Worm (Caenorhabditis elegans) whole organism, L4 larva: ENCODE measurements around the gene C02G6.2.
A peak's percentile ranks its signal among the peaks of the same experiment; 100 is the strongest.

ENCODE experiments used
- F10B5.3 ChIP-seq: sonication (generic microtip); optimal IDR thresholded peaks from 2 replicates; lab custom pipeline; 2016; ENCODE audit warnings: mild to moderate bottlenecking, missing genetic modification characterization, missing compliant biosample characterization
- F26F4.8 ChIP-seq: fragments of 200-800 bp; sonication (Bioruptor generic); conservative IDR thresholded peaks from 2 replicates; pipeline ENCODE4 v1.3.6; 2022; ENCODE audit warnings: missing genetic modification characterization, missing compliant biosample characterization
- F49E8.2 ChIP-seq: sonication (generic microtip); optimal IDR thresholded peaks from 2 replicates; lab custom pipeline; 2016; ENCODE audit warnings: missing compliant biosample characterization, mild to moderate bottlenecking, missing genetic modification characterization, borderline replicate concordance
- R02D3.7 ChIP-seq: fragments of 150-350 bp; sonication (generic microtip); optimal IDR thresholded peaks from 3 replicates; lab custom pipeline; 2014; ENCODE audit warnings: missing biosample characterization, missing genetic modification characterization
- T20F7.1 ChIP-seq: fragments of 200-800 bp; sonication (Bioruptor generic); optimal IDR thresholded peaks from 2 replicates; lab custom pipeline; 2018; ENCODE audit warnings: mild to moderate bottlenecking, missing genetic modification characterization, missing compliant biosample characterization
- T26A8.4 ChIP-seq: fragments of 200-800 bp; sonication (Bioruptor generic); IDR thresholded peaks from 2 replicates; pipeline ENCODE4 v1.3.6; 2022; ENCODE audit warnings: missing genetic modification characterization, missing compliant biosample characterization
- Y105C5A.15 ChIP-seq: fragments of 200-800 bp; sonication (Bioruptor generic); IDR thresholded peaks from 2 replicates; pipeline ENCODE4 v1.3.6; 2022; ENCODE audit warnings: missing genetic modification characterization, missing compliant biosample characterization
- ZK337.2 ChIP-seq: fragments of 200-800 bp; sonication (Bioruptor generic); IDR thresholded peaks from 2 replicates; pipeline ENCODE4 v1.3.6; 2022; ENCODE audit warnings: missing genetic modification reagents, missing genetic modification characterization, missing compliant biosample characterization
- aha-1 ChIP-seq: fragments of 150-350 bp; peaks from one replicate; lab custom pipeline; 2014; ENCODE audit warnings: missing biosample characterization, missing genetic modification characterization
- ceh-20 ChIP-seq: fragments of 200-800 bp; sonication (Bioruptor generic); IDR thresholded peaks from 2 replicates; pipeline ENCODE4 v1.3.6; 2022; ENCODE audit warnings: missing genetic modification reagents, missing genetic modification characterization, missing compliant biosample characterization
- ceh-28 ChIP-seq: fragments of 150-350 bp; optimal IDR thresholded peaks from 2 replicates; lab custom pipeline; 2014; ENCODE audit warnings: missing biosample characterization, missing genetic modification reagents, missing genetic modification characterization
- ctbp-1 ChIP-seq: fragments of 200-800 bp; sonication (Bioruptor generic); IDR thresholded peaks from 2 replicates; pipeline ENCODE4 v1.3.6; 2022; ENCODE audit warnings: missing genetic modification reagents, missing genetic modification characterization, missing compliant biosample characterization
- daf-16 ChIP-seq, 3 experiments: sonication (generic microtip); optimal IDR thresholded peaks; 2 replicates each; lab custom pipeline; 2016 to 2017; ENCODE audit warnings: missing genetic modification characterization in 3 of 3, missing genetic modification reagents in 3 of 3, mild to moderate bottlenecking in 2 of 3, missing compliant biosample characterization in 2 of 3, missing biosample characterization in 1 of 3, moderate library complexity in 1 of 3
- daf-8 ChIP-seq: fragments of 200-800 bp; sonication (Bioruptor generic); IDR thresholded peaks from 2 replicates; pipeline ENCODE4 v1.3.6; 2022; ENCODE audit warnings: missing genetic modification characterization, missing compliant biosample characterization
- dmd-6 ChIP-seq: fragments of 200-800 bp; sonication (Bioruptor generic); IDR thresholded peaks from 2 replicates; pipeline ENCODE4 v1.3.6; 2022; ENCODE audit warnings: missing genetic modification reagents, missing genetic modification characterization, missing compliant biosample characterization
- duxl-1 ChIP-seq: sonication (generic microtip); optimal IDR thresholded peaks from 2 replicates; lab custom pipeline; 2016; ENCODE audit warnings: mild to moderate bottlenecking, missing genetic modification characterization, moderate library complexity, missing compliant biosample characterization; ENCODE audit not compliant: poor library complexity
- dve-1 ChIP-seq: sonication (generic microtip); optimal IDR thresholded peaks from 2 replicates; lab custom pipeline; 2017; ENCODE audit warnings: antibody characterized with exemption, mild to moderate bottlenecking, missing genetic modification characterization, missing compliant biosample characterization; ENCODE audit not compliant: insufficient read depth
- hif-1 ChIP-seq, 2 experiments: sonication (generic microtip); optimal IDR thresholded peaks; 2 replicates each; lab custom pipeline; 2016 to 2017; ENCODE audit warnings: missing compliant biosample characterization in 2 of 2, missing genetic modification characterization in 2 of 2, missing genetic modification reagents in 2 of 2, missing genotype in 2 of 2, mild to moderate bottlenecking in 1 of 2
- hlh-11 ChIP-seq: fragments of 200-800 bp; sonication (Bioruptor generic); optimal IDR thresholded peaks from 2 replicates; lab custom pipeline; 2018; ENCODE audit warnings: mild to moderate bottlenecking, missing genetic modification characterization, missing compliant biosample characterization
- hlh-30 ChIP-seq: sonication (generic microtip); optimal IDR thresholded peaks from 2 replicates; lab custom pipeline; 2017; ENCODE audit warnings: antibody characterized with exemption, mild to moderate bottlenecking, missing genetic modification characterization, missing compliant biosample characterization; ENCODE audit not compliant: insufficient read depth
- jun-1 ChIP-seq: fragments of 150-350 bp; optimal IDR thresholded peaks from 2 replicates; lab custom pipeline; 2014; ENCODE audit warnings: missing biosample characterization, missing genetic modification reagents, missing genetic modification characterization
- lin-1 ChIP-seq: fragments of 200-800 bp; sonication (Bioruptor generic); IDR thresholded peaks from 2 replicates; pipeline ENCODE4 v1.3.6; 2022; ENCODE audit warnings: missing genetic modification reagents, missing genetic modification characterization, missing compliant biosample characterization
- lin-13 ChIP-seq: fragments of 150-350 bp; optimal IDR thresholded peaks from 2 replicates; lab custom pipeline; 2014; ENCODE audit warnings: missing biosample characterization, missing genetic modification reagents, missing genetic modification characterization
- lin-29 ChIP-seq: fragments of 200-800 bp; sonication (Bioruptor generic); IDR thresholded peaks from 2 replicates; pipeline ENCODE4 v1.3.6; 2022; ENCODE audit warnings: missing genetic modification reagents, missing genetic modification characterization, missing compliant biosample characterization
- lir-3 ChIP-seq: sonication (generic microtip); optimal IDR thresholded peaks from 2 replicates; lab custom pipeline; 2016; ENCODE audit warnings: mild to moderate bottlenecking, missing genetic modification characterization, missing compliant biosample characterization
- madf-9 ChIP-seq: fragments of 200-800 bp; sonication (Bioruptor generic); conservative IDR thresholded peaks from 2 replicates; pipeline ENCODE4 v1.3.6; 2022; ENCODE audit warnings: missing genetic modification reagents, missing genetic modification characterization, missing compliant biosample characterization
- mdl-1 ChIP-seq, 2 experiments: fragments of 150-350 bp in 1 of 2; sonication (generic microtip) in 1 of 2; optimal IDR thresholded peaks; 2 replicates each; lab custom pipeline; 2014 to 2017; ENCODE audit warnings: missing biosample characterization in 2 of 2, missing genetic modification characterization in 2 of 2
- mdt-29 ChIP-seq: fragments of 200-800 bp; sonication (Bioruptor generic); IDR thresholded peaks from 2 replicates; pipeline ENCODE4 v1.3.6; 2022; ENCODE audit warnings: missing genetic modification reagents, missing genetic modification characterization, missing compliant biosample characterization
- mxl-2 ChIP-seq: fragments of 200-800 bp; sonication (Bioruptor generic); conservative IDR thresholded peaks from 2 replicates; pipeline ENCODE4 v1.3.6; 2022; ENCODE audit warnings: missing genetic modification reagents, missing genetic modification characterization, missing compliant biosample characterization
- mxl-3 ChIP-seq: fragments of 200-800 bp; sonication (Bioruptor generic); optimal IDR thresholded peaks from 2 replicates; lab custom pipeline; 2018; ENCODE audit warnings: mild to moderate bottlenecking, missing genetic modification characterization, missing compliant biosample characterization
- nhr-111 ChIP-seq: fragments of 200-800 bp; sonication (Bioruptor generic); optimal IDR thresholded peaks from 2 replicates; lab custom pipeline; 2018; ENCODE audit warnings: mild to moderate bottlenecking, missing genetic modification characterization, missing compliant biosample characterization
- nhr-25 ChIP-seq: sonication (generic microtip); optimal IDR thresholded peaks from 2 replicates; lab custom pipeline; 2017; ENCODE audit warnings: missing genetic modification characterization, mild to moderate bottlenecking, missing compliant biosample characterization, antibody characterized with exemption, moderate library complexity, borderline replicate concordance; ENCODE audit not compliant: insufficient read depth
- nhr-28 ChIP-seq: fragments of 150-350 bp; optimal IDR thresholded peaks from 2 replicates; lab custom pipeline; 2014; ENCODE audit warnings: missing biosample characterization, missing genetic modification characterization
- nhr-42 ChIP-seq: fragments of 200-800 bp; sonication (Bioruptor generic); IDR thresholded peaks from 2 replicates; pipeline ENCODE4 v1.3.6; 2022; ENCODE audit warnings: missing genetic modification characterization, missing compliant biosample characterization
- php-3 ChIP-seq: fragments of 200-800 bp; sonication (Bioruptor generic); IDR thresholded peaks from 2 replicates; pipeline ENCODE4 v1.3.6; 2022; ENCODE audit warnings: missing genetic modification reagents, missing genetic modification characterization, missing compliant biosample characterization
- snpc-4 ChIP-seq: fragments of 150-350 bp; optimal IDR thresholded peaks from 2 replicates; lab custom pipeline; 2014; ENCODE audit warnings: missing biosample characterization, missing genetic modification characterization
- tag-97 ChIP-seq: fragments of 200-800 bp; sonication (Bioruptor generic); IDR thresholded peaks from 2 replicates; pipeline ENCODE4 v1.3.6; 2022; ENCODE audit warnings: missing genetic modification characterization, missing compliant biosample characterization
- unc-62 ChIP-seq, 3 experiments: fragments of 150-350 bp in 1 of 3; sonication (generic microtip); optimal IDR thresholded peaks in 2 of 3; peaks in 1 of 3; 1 replicate in 1 of 3; 2 replicates in 2 of 3; lab custom pipeline; 2014 to 2017; ENCODE audit warnings: missing biosample characterization in 3 of 3, missing genetic modification characterization in 3 of 3, missing genetic modification reagents in 3 of 3, missing genotype in 1 of 3
- vab-7 ChIP-seq: fragments of 200-800 bp; sonication (Bioruptor generic); IDR thresholded peaks from 2 replicates; pipeline ENCODE4 v1.3.6; 2022; ENCODE audit warnings: missing genetic modification reagents, missing genetic modification characterization, missing compliant biosample characterization
- zfp-3 ChIP-seq: fragments of 200-800 bp; sonication (Bioruptor generic); conservative IDR thresholded peaks from 2 replicates; pipeline ENCODE4 v1.3.6; 2022; ENCODE audit warnings: missing genetic modification reagents, missing genetic modification characterization, missing compliant biosample characterization
- zip-11 ChIP-seq: fragments of 200-800 bp; sonication (Bioruptor generic); IDR thresholded peaks from 2 replicates; pipeline ENCODE4 v1.3.6; 2022; ENCODE audit warnings: missing genetic modification characterization, missing compliant biosample characterization
- zip-2 ChIP-seq: fragments of 150-350 bp; optimal IDR thresholded peaks from 2 replicates; lab custom pipeline; 2014; ENCODE audit warnings: missing biosample characterization, missing genetic modification characterization

The C02G6.2 gene

DNA sequence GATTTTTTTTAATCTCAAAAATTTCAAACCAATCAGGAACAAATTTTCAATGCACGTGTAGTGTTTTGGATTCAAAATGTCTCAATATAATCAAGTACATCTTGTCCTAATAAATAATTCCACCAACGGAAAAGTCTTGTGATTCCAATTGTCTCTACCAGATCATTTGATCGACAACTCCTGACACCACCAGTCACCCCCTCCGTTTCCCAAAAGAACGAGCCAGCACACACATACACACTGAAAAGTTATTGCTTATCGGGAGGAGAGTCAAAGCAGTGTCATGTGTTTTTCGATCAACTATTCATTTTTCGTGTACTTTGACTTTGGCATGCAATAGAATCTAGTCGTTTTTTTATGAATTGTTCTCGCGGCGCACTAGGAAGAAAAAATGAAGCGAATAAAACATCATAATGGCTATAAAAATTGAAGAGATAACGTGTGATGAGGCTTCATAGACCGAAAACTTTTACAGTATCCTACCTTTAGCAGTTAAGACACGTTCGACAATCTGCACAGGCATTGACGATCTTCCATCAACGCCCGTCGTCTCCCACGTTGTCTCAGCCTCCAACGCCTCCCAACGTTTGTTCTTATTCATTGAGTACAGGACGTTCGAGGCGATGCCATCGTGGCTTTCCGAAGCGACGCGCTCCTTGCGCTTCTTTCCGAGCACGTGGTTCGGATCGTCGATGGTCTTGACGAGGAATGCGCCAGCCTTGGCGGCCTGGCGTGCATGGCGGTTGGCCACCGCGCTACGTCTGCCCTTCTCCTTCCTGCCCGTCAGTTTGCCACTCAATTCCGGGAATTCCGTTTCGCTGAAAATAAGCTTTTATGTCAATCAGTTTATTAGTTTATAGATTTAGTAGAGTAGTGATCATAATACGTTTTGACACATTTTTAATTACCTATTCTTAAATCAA lies 28.2 kb upstream of the C02G6.2 start (continued):
- TF ChIP-seq ctbp-1 (GFP tag; lab: Robert Waterston, UW) (no peak), nhr-111 (no peak), mxl-2 (0 out of 2 replicates have a peak, but pooled peaks have one; percentile 4), zip-11 (GFP tag; lab: Robert Waterston, UW) (no peak), dmd-6 (GFP tag; lab: Robert Waterston, UW) (peak; percentile 78), madf-9 (GFP tag; lab: Robert Waterston, UW) (0 out of 2 replicates have a peak, but pooled peaks have one; percentile 15), snpc-4 (tag; lab: Kevin White, UChicago) (no peak), daf-8 (GFP tag; lab: Robert Waterston, UW) (no peak), mdl-1 (tag; optimal IDR thresholded peaks at IDR 0.05; lab: Kevin White, UChicago) (peak; percentile 34 to 74), zfp-3 (GFP tag; lab: Robert Waterston, UW) (0 out of 2 replicates have a peak, but pooled peaks have one; percentile 9), daf-16 (GFP tag; optimal IDR thresholded peaks at IDR 0.05; lab: Kevin White, UChicago) (no peak), daf-16 (tag; optimal IDR thresholded peaks at IDR 0.05; lab: Kevin White, UChicago) (peak; percentile 72), Y105C5A.15 (GFP tag; lab: Robert Waterston, UW) (no peak), lir-3 (tag; lab: Kevin White, UChicago) (no peak), lin-13 (GFP tag; lab: Kevin White, UChicago) (no peak), T20F7.1 (GFP tag; lab: Kevin White, UChicago) (peak; percentile 62), hlh-30 (tag; lab: Kevin White, UChicago) (peak; percentile 97), F10B5.3 (tag; lab: Kevin White, UChicago) (no peak), F49E8.2 (no peak), unc-62 (GFP tag; optimal IDR thresholded peaks at IDR 0.05 in 1 of 2; lab: Kevin White, UChicago) (peak in 1 of 2 experiments; percentile 95), unc-62 (tag; optimal IDR thresholded peaks at IDR 0.05; lab: Kevin White, UChicago) (no peak), php-3 (GFP tag; lab: Robert Waterston, UW) (peak; percentile 68), ceh-28 (tag; lab: Kevin White, UChicago) (no peak)
- TF ChIP-seq, all 104 proteins: peak for 37

ce11 chrV:5844349-5844760 lies 27.5 kb upstream of the C02G6.2 start:
- TF ChIP-seq nhr-25 (tag; lab: Kevin White, UChicago) (peak; percentile 51), T20F7.1 (GFP tag; lab: Kevin White, UChicago) (peak; percentile 59), tag-97 (GFP tag; lab: Robert Waterston, UW) (no peak), zfp-3 (GFP tag; lab: Robert Waterston, UW) (peak; percentile 8; the same call in 1 of the 2 replicates), vab-7 (no peak), nhr-42 (peak; percentile 60; the same call in 1 of the 2 replicates), T26A8.4 (GFP tag; lab: Robert Waterston, UW) (peak; percentile 33; the same call in 1 of the 2 replicates), lir-3 (tag; lab: Kevin White, UChicago) (no peak), hlh-11 (tag; lab: Kevin White, UChicago) (peak; percentile 94), mxl-2 (peak; percentile 64; the same call in 1 of the 2 replicates), duxl-1 (tag; lab: Kevin White, UChicago) (no peak), dmd-6 (GFP tag; lab: Robert Waterston, UW) (peak; percentile 80), dve-1 (tag; lab: Kevin White, UChicago) (peak; percentile 86), daf-16 (GFP tag; optimal IDR thresholded peaks at IDR 0.05; lab: Kevin White, UChicago) (peak in 1 of 2 experiments; percentile 75), daf-16 (tag; optimal IDR thresholded peaks at IDR 0.05; lab: Kevin White, UChicago) (peak; percentile 60), mdl-1 (tag; optimal IDR thresholded peaks at IDR 0.05; lab: Kevin White, UChicago) (peak; percentile 57 to 90), hlh-30 (tag; lab: Kevin White, UChicago) (peak; percentile 99), F26F4.8 (no peak), nhr-111 (no peak), F10B5.3 (tag; lab: Kevin White, UChicago) (no peak), mxl-3 (GFP tag; lab: Kevin White, UChicago) (peak; percentile 80), hif-1 (tag; optimal IDR thresholded peaks at IDR 0.05; lab: Kevin White, UChicago) (peak in 1 of 2 experiments; percentile 18), jun-1 (tag; lab: Kevin White, UChicago) (peak; percentile 30), aha-1 (tag; lab: Kevin White, UChicago) (peak; percentile 91), lin-29 (GFP tag; lab: Robert Waterston, UW) (peak; percentile 66; the same call in 1 of the 2 replicates), ZK337.2 (GFP tag; lab: Robert Waterston, UW) (no peak), lin-1 (GFP tag; lab: Robert Waterston, UW) (peak; percentile 65), zip-2 (tag; lab: Kevin White, UChicago) (peak; percentile 45), mdt-29 (peak; percentile 67; the same call in 1 of the 2 replicates), nhr-28 (peak; percentile 98), R02D3.7 (tag; lab: Kevin White, UChicago) (no peak), ceh-20 (peak; percentile 79; the same call in 1 of the 2 replicates)
